Worm (Caenorhabditis elegans) whole organism, mixed stage, embryonic: ENCODE data around the gene tre-3.

Source experiments
- M03D4.4 ChIP-seq: sonication (generic microtip); optimal IDR thresholded peaks from 2 replicates; lab custom pipeline; 2017; ENCODE audit warnings: mild to moderate bottlenecking, missing genetic modification characterization, missing compliant biosample characterization
- mab-5 ChIP-seq: fragments of 150-350 bp; optimal IDR thresholded peaks from 2 replicates; lab custom pipeline; 2014; ENCODE audit warnings: missing biosample characterization, missing genetic modification characterization
- nhr-28 ChIP-seq: fragments of 150-350 bp; optimal IDR thresholded peaks from 2 replicates; lab custom pipeline; 2014; ENCODE audit warnings: missing biosample characterization, missing genetic modification characterization
- sptf-1 ChIP-seq: sonication (generic microtip); optimal IDR thresholded peaks from 2 replicates; lab custom pipeline; 2017; ENCODE audit warnings: mild to moderate bottlenecking, missing genetic modification characterization, moderate library complexity, missing compliant biosample characterization
- zip-8 ChIP-seq: fragments of 150-350 bp; optimal IDR thresholded peaks from 2 replicates; lab custom pipeline; 2014; ENCODE audit warnings: missing biosample characterization, missing genetic modification characterization
- ztf-11 ChIP-seq: fragments of 150-350 bp; optimal IDR thresholded peaks from 2 replicates; lab custom pipeline; 2014; ENCODE audit warnings: missing biosample characterization, missing genetic modification characterization

DNA sequence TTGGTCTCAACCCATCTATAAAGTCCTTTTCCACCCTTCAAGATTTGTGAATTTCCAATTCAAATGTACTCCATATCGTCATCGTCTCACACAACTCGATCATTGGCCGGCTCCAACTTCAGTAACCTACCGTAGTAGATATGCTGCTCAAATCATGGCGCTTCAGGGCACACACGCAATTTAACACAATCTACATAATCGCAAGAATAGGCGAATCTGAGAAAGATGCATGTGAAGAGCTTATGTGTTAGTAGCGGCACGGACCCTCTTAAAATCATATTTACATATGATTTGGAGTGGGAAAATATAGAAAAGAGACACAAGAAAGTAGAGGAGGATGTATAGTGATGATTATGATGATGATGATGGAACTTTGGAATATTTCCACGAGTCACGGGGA is 4.0 kb downstream of the tre-3 start:
- TF ChIP-seq nhr-28 (tag; lab: Kevin White, UChicago) (no peak), zip-8 (no peak), ztf-11 (no peak), sptf-1 (tag; lab: Kevin White, UChicago) (no peak), M03D4.4 (tag; lab: Kevin White, UChicago) (no peak), mab-5 (tag; lab: Kevin White, UChicago) (no peak)
